Worm (Caenorhabditis elegans): ENCODE results near the gene K03H6.4.

K03H6.4 gene

ce11 chrIV:1497448-1497847 is 23.7 kb downstream of the K03H6.4 start, which contains the start of gene hxk-3 (continued):
- TF ChIP-seq nhr-11 (tag; optimal IDR thresholded peaks at IDR 0.05): no peak
- no peak for TF ChIP-seq aha-1 (tag; optimal IDR thresholded peaks at IDR 0.05)
- peak; percentile 39 to 68 for TF ChIP-seq lin-35 (GFP tag; optimal IDR thresholded peaks at IDR 0.05)
- no peak for TF ChIP-seq ces-1 (GFP tag; optimal IDR thresholded peaks at IDR 0.05)
- TF ChIP-seq tbx-2 (tag; optimal IDR thresholded peaks at IDR 0.05): peak; percentile 60
- peak; percentile 69 for TF ChIP-seq dsc-1 (tag; optimal IDR thresholded peaks at IDR 0.05)
- peak; percentile 83 for TF ChIP-seq snu-23 (GFP tag; optimal IDR thresholded peaks at IDR 0.05)
- no peak for TF ChIP-seq efl-3 (GFP tag; optimal IDR thresholded peaks at IDR 0.05)
- TF ChIP-seq unc-30 (tag; optimal IDR thresholded peaks at IDR 0.05): no peak
- TF ChIP-seq nhr-19 (GFP tag; conservative IDR thresholded peaks at IDR 0.05): peak; percentile 68
- peak; percentile 47 for TF ChIP-seq pax-3 (tag; optimal IDR thresholded peaks at IDR 0.05)
- peak; percentile 26 for TF ChIP-seq nhr-237 (tag; optimal IDR thresholded peaks at IDR 0.05)
- TF ChIP-seq ztf-4 (tag; optimal IDR thresholded peaks at IDR 0.05): peak; percentile 14
- no peak for TF ChIP-seq vab-15 (tag; optimal IDR thresholded peaks at IDR 0.05)
- peak; percentile 82 for TF ChIP-seq mep-1 (tag; optimal IDR thresholded peaks at IDR 0.05)
- peak; percentile 65 for TF ChIP-seq xbp-1 (tag; optimal IDR thresholded peaks at IDR 0.05)
- peak; percentile 15 for TF ChIP-seq pag-3 (tag; optimal IDR thresholded peaks at IDR 0.05; ENCODE audit: borderline replicate concordance, insufficient read depth)
- no peak for TF ChIP-seq ceh-88 (GFP tag; IDR thresholded peaks at IDR 0.05)
- no peak for TF ChIP-seq zag-1 (tag; optimal IDR thresholded peaks at IDR 0.05)
- TF ChIP-seq mdl-1 (tag; optimal IDR thresholded peaks at IDR 0.05): peak in 1 of 2 experiments; percentile 94
- peak; percentile 92 for TF ChIP-seq nhr-85 (tag)
- no peak for TF ChIP-seq F16B12.6 (tag; optimal IDR thresholded peaks at IDR 0.05)
- no peak for TF ChIP-seq sox-4 (tag; optimal IDR thresholded peaks at IDR 0.05)
- no peak for TF ChIP-seq C16A3.4 (tag; optimal IDR thresholded peaks at IDR 0.05)
- peak; percentile 65 to 78 for TF ChIP-seq lsy-2 (tag; optimal IDR thresholded peaks at IDR 0.05)
- TF ChIP-seq lin-14 (GFP tag; optimal IDR thresholded peaks at IDR 0.05): peak; percentile 87
- TF ChIP-seq rnt-1 (tag; optimal IDR thresholded peaks at IDR 0.05): no peak
- TF ChIP-seq ceh-82 (tag; optimal IDR thresholded peaks at IDR 0.05): peak in 1 of 3 experiments; percentile 44
- no peak for TF ChIP-seq ceh-90 (tag; optimal IDR thresholded peaks at IDR 0.05)
- peak in 1 of 6 experiments; percentile 54 for TF ChIP-seq elt-3 (tag; optimal IDR thresholded peaks at IDR 0.05)
- TF ChIP-seq ceh-8 (GFP tag; optimal IDR thresholded peaks at IDR 0.05): no peak
- TF ChIP-seq C34B4.2 (tag; optimal IDR thresholded peaks at IDR 0.05): no peak
- TF ChIP-seq unc-130 (tag; optimal IDR thresholded peaks at IDR 0.05): no peak
- peak; percentile 21 for TF ChIP-seq skn-1 (tag; optimal IDR thresholded peaks at IDR 0.05)
- TF ChIP-seq swsn-7 (tag; optimal IDR thresholded peaks at IDR 0.05): peak; percentile 75
- peak; percentile 66 to 71 for TF ChIP-seq efl-1 (optimal IDR thresholded peaks at IDR 0.05)
- TF ChIP-seq efl-1 (GFP tag; optimal IDR thresholded peaks at IDR 0.05 in 1 of 2): peak; percentile 50 to 85
- TF ChIP-seq isw-1 (GFP tag; IDR thresholded peaks at IDR 0.05): no peak
- no peak for TF ChIP-seq hlh-4 (tag; optimal IDR thresholded peaks at IDR 0.05)
- no peak for TF ChIP-seq sup-37 (GFP tag; optimal IDR thresholded peaks at IDR 0.05)
- TF ChIP-seq lin-15B (tag; optimal IDR thresholded peaks at IDR 0.05): peak; percentile 31
- no peak for TF ChIP-seq nhr-84 (tag; optimal IDR thresholded peaks at IDR 0.05)
- TF ChIP-seq blmp-1 (tag; optimal IDR thresholded peaks at IDR 0.05): peak; percentile 34
- peak; percentile 87 for TF ChIP-seq nhr-71 (tag; optimal IDR thresholded peaks at IDR 0.05)
- TF ChIP-seq lin-39 (tag; optimal IDR thresholded peaks at IDR 0.05): no peak
- peak; percentile 76 for TF ChIP-seq nhr-47 (tag; optimal IDR thresholded peaks at IDR 0.05)
- peak; percentile 49 for TF ChIP-seq unc-86 (tag; optimal IDR thresholded peaks at IDR 0.05)
- TF ChIP-seq mef-2 (tag; optimal IDR thresholded peaks at IDR 0.05): no peak
- peak; percentile 49 for TF ChIP-seq lin-13 (GFP tag; optimal IDR thresholded peaks at IDR 0.05)
